Worm (Caenorhabditis elegans): ENCODE measurements around the gene tin-10.

Gene tin-10

ce11 chrIII:11462332-11462731 lies 40.3 kb downstream of the tin-10 start:
- TF ChIP-seq unc-3 (GFP tag; conservative IDR thresholded peaks at IDR 0.05): no peak
- TF ChIP-seq unc-3 (tag; optimal IDR thresholded peaks at IDR 0.05): no peak
- TF ChIP-seq rnt-1 (tag; optimal IDR thresholded peaks at IDR 0.05): no peak
- no peak for TF ChIP-seq ceh-30 (tag; optimal IDR thresholded peaks at IDR 0.05)
- TF ChIP-seq K09A11.1 (tag; optimal IDR thresholded peaks at IDR 0.05; ENCODE audit: insufficient read depth): no peak
- no peak for TF ChIP-seq C38D4.7 (GFP tag; optimal IDR thresholded peaks at IDR 0.05)
- TF ChIP-seq lin-11 (tag; optimal IDR thresholded peaks at IDR 0.05): no peak
- no peak for TF ChIP-seq dmd-4 (tag; optimal IDR thresholded peaks at IDR 0.05; ENCODE audit: borderline replicate concordance)
- TF ChIP-seq elt-2 (tag; optimal IDR thresholded peaks at IDR 0.05): no peak
- no peak for TF ChIP-seq T23F11.4 (GFP tag; optimal IDR thresholded peaks at IDR 0.05)
- TF ChIP-seq hlh-6 (tag; optimal IDR thresholded peaks at IDR 0.05): no peak
- TF ChIP-seq nfya-1 (tag; optimal IDR thresholded peaks at IDR 0.05): no peak
- no peak for TF ChIP-seq ceh-45 (GFP tag; IDR thresholded peaks at IDR 0.05)
- no peak for TF ChIP-seq hlh-15 (tag; optimal IDR thresholded peaks at IDR 0.05)
- TF ChIP-seq ceh-34 (tag; optimal IDR thresholded peaks at IDR 0.05): no peak
- TF ChIP-seq ama-1 (optimal IDR thresholded peaks at IDR 0.05): no peak
- no peak for TF ChIP-seq pros-1 (tag; optimal IDR thresholded peaks at IDR 0.05)
- no peak for TF ChIP-seq ceh-19 (GFP tag; optimal IDR thresholded peaks at IDR 0.05)
- no peak for TF ChIP-seq unc-55 (GFP tag; optimal IDR thresholded peaks at IDR 0.05)

ce11 chrIII:11459802-11460201 lies 42.9 kb downstream of the tin-10 start:
- TF ChIP-seq C08G9.2 (tag; optimal IDR thresholded peaks at IDR 0.05) (no peak), hlh-30 (tag; optimal IDR thresholded peaks at IDR 0.05; ENCODE audit: insufficient read depth) (peak; percentile 58)

- TF ChIP-seq unc-42 (tag; optimal IDR thresholded peaks at IDR 0.05) (peak; percentile 49), hlh-30 (tag; optimal IDR thresholded peaks at IDR 0.05; ENCODE audit: insufficient read depth) (no peak), ahr-1 (tag; optimal IDR thresholded peaks at IDR 0.05) (no peak), F13H6.1 (tag; optimal IDR thresholded peaks at IDR 0.05) (no peak), sdc-2 (tag; optimal IDR thresholded peaks at IDR 0.05) (no peak), ceh-14 (tag; optimal IDR thresholded peaks at IDR 0.05) (peak; percentile 9), odd-2 (tag; optimal IDR thresholded peaks at IDR 0.05) (no peak), ceh-2 (tag; optimal IDR thresholded peaks at IDR 0.05) (no peak), ceh-30 (tag; optimal IDR thresholded peaks at IDR 0.05) (no peak), fkh-10 (GFP tag; optimal IDR thresholded peaks at IDR 0.05) (no peak), unc-3 (GFP tag; conservative IDR thresholded peaks at IDR 0.05) (peak; percentile 35), unc-3 (tag; optimal IDR thresholded peaks at IDR 0.05) (peak; percentile 35), ttx-3 (tag; optimal IDR thresholded peaks at IDR 0.05) (no peak), pha-2 (tag; optimal IDR thresholded peaks at IDR 0.05) (no peak), K09A11.1 (tag; optimal IDR thresholded peaks at IDR 0.05; ENCODE audit: insufficient read depth) (no peak), C08G9.2 (tag; optimal IDR thresholded peaks at IDR 0.05) (no peak), ceh-6 (GFP tag; optimal IDR thresholded peaks at IDR 0.05) (no peak), ceh-9 (tag; optimal IDR thresholded peaks at IDR 0.05) (no peak), ceh-31 (tag; optimal IDR thresholded peaks at IDR 0.05) (peak; percentile 18), gmeb-2 (tag; optimal IDR thresholded peaks at IDR 0.05) (no peak), K02D7.2 (tag; optimal IDR thresholded peaks at IDR 0.05) (no peak), hlh-6 (tag; optimal IDR thresholded peaks at IDR 0.05) (no peak), mec-3 (tag; optimal IDR thresholded peaks at IDR 0.05; ENCODE audit: borderline replicate concordance) (no peak), rnt-1 (tag; optimal IDR thresholded peaks at IDR 0.05) (no peak), fkh-6 (tag; optimal IDR thresholded peaks at IDR 0.05) (no peak), ceh-45 (GFP tag; IDR thresholded peaks at IDR 0.05) (no peak)
Observed at ce11 chrIII:11459041-11459440, 43.6 kb downstream of the tin-10 start.

- TF ChIP-seq elt-2 (tag; optimal IDR thresholded peaks at IDR 0.05) (no peak), unc-42 (tag; optimal IDR thresholded peaks at IDR 0.05) (peak; percentile 92)
Observed at ce11 chrIII:11457911-11458310, 44.7 kb downstream of the tin-10 start.

Data from whole organism, late embryonic.